Worm (Caenorhabditis elegans): ENCODE data around the gene hsp-12.3.

The hsp-12.3 gene

ce11 chrIV:9397278-9397677, 48.0 kb downstream of the hsp-12.3 start, which contains the start of gene F56D5.3:
Gene F56D5.3, plus strand, starts transcription at chrIV:9397578.
- no peak for TF ChIP-seq sea-1 (GFP tag; conservative IDR thresholded peaks at IDR 0.05)
- TF ChIP-seq scrt-1 (GFP tag; IDR thresholded peaks at IDR 0.05) = no peak
- TF ChIP-seq F13C5.2 (tag; optimal IDR thresholded peaks at IDR 0.05) = no peak
- TF ChIP-seq hnd-1 (tag; optimal IDR thresholded peaks at IDR 0.05) = no peak
- TF ChIP-seq flt-1 (GFP tag; IDR thresholded peaks at IDR 0.05) = no peak
- TF ChIP-seq hmg-4 (GFP tag; optimal IDR thresholded peaks at IDR 0.05) = no peak
- TF ChIP-seq hmbx-1 (tag; optimal IDR thresholded peaks at IDR 0.05) = no peak
- TF ChIP-seq ceh-36 (tag; optimal IDR thresholded peaks at IDR 0.05) = no peak
- TF ChIP-seq tra-4 (tag; optimal IDR thresholded peaks at IDR 0.05) = no peak
- TF ChIP-seq aly-1 (tag; optimal IDR thresholded peaks at IDR 0.05) = no peak
- TF ChIP-seq ets-7 (tag; optimal IDR thresholded peaks at IDR 0.05) = no peak
- no peak for TF ChIP-seq ceh-13 (GFP tag; optimal IDR thresholded peaks at IDR 0.05)
- no peak for TF ChIP-seq ama-1 (optimal IDR thresholded peaks at IDR 0.05)
- TF ChIP-seq tbx-11 (GFP tag; IDR thresholded peaks at IDR 0.05) = no peak
- no peak for TF ChIP-seq B0310.2 (tag; optimal IDR thresholded peaks at IDR 0.05)
- no peak for TF ChIP-seq tbx-37 (GFP tag; conservative IDR thresholded peaks at IDR 0.05)

DNA sequence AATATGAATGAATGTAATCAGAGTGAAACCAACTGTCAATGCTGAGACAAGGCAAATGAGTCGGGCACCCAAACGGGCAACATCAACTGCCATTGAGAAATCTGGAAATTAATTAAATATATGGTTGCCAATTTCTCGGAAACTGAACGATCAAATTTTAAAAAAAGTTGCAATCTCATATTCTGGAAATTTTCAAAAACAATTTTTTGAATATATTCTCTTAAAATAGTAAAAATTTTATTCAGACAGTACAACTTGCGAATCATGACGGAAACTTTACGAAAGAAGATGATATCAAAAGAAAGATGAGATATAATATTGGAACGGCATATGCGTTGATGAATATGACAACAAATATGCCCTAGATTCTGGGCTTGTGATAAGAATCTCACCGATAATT, 49.2 kb downstream of the hsp-12.3 start, which contains the start of gene col-121:
Gene col-121, minus strand, starts transcription at position 101 of the 400 bp plus-strand sequence.
- no peak for TF ChIP-seq hmbx-1 (tag; optimal IDR thresholded peaks at IDR 0.05)
- TF ChIP-seq tra-4 (tag; optimal IDR thresholded peaks at IDR 0.05) = no peak
- TF ChIP-seq B0310.2 (tag; optimal IDR thresholded peaks at IDR 0.05) = no peak
- TF ChIP-seq tbx-11 (GFP tag; IDR thresholded peaks at IDR 0.05) = no peak
- TF ChIP-seq F13C5.2 (tag; optimal IDR thresholded peaks at IDR 0.05) = no peak
- TF ChIP-seq ceh-13 (GFP tag; optimal IDR thresholded peaks at IDR 0.05) = no peak
- TF ChIP-seq flt-1 (GFP tag; IDR thresholded peaks at IDR 0.05) = no peak
